Worm (Caenorhabditis elegans) whole organism, late embryonic: ENCODE data around the gene srh-45.

Experiments used
- C38D4.7 ChIP-seq: fragments of 200-800 bp; sonication (Bioruptor generic); optimal IDR thresholded peaks from 2 replicates; lab custom pipeline; 2018; ENCODE audit warnings: mild to moderate bottlenecking, missing genetic modification characterization, moderate library complexity, missing compliant biosample characterization
- F13H6.1 ChIP-seq: sonication (generic microtip); optimal IDR thresholded peaks from 2 replicates; lab custom pipeline; 2016; ENCODE audit warnings: missing genetic modification characterization, missing compliant biosample characterization
- K02D7.2 ChIP-seq: sonication (generic microtip); optimal IDR thresholded peaks from 2 replicates; lab custom pipeline; 2017; ENCODE audit warnings: mild to moderate bottlenecking, missing genetic modification characterization, missing compliant biosample characterization
- K09A11.1 ChIP-seq: sonication (generic microtip); optimal IDR thresholded peaks from 2 replicates; lab custom pipeline; 2017; ENCODE audit warnings: antibody characterized with exemption, mild to moderate bottlenecking, missing genetic modification characterization, missing compliant biosample characterization; ENCODE audit not compliant: insufficient read depth
- T23F11.4 ChIP-seq: fragments of 200-800 bp; sonication (Bioruptor generic); optimal IDR thresholded peaks from 2 replicates; lab custom pipeline; 2018; ENCODE audit warnings: mild to moderate bottlenecking, missing genetic modification characterization, missing compliant biosample characterization
- ceh-14 ChIP-seq: sonication (generic microtip); optimal IDR thresholded peaks from 2 replicates; lab custom pipeline; 2016; ENCODE audit warnings: missing genotype, missing genetic modification characterization, missing compliant biosample characterization
- ceh-22 ChIP-seq: sonication (generic microtip); optimal IDR thresholded peaks from 2 replicates; lab custom pipeline; 2017; ENCODE audit warnings: missing biosample characterization, missing genetic modification characterization
- ceh-24 ChIP-seq: sonication (generic microtip); optimal IDR thresholded peaks from 2 replicates; lab custom pipeline; 2016; ENCODE audit warnings: mild to moderate bottlenecking, missing genetic modification characterization, missing compliant biosample characterization
- ceh-31 ChIP-seq: sonication (generic microtip); optimal IDR thresholded peaks from 2 replicates; lab custom pipeline; 2016; ENCODE audit warnings: missing genetic modification characterization, missing compliant biosample characterization
- ceh-34 ChIP-seq: sonication (generic microtip); optimal IDR thresholded peaks from 2 replicates; lab custom pipeline; 2016; ENCODE audit warnings: mild to moderate bottlenecking, missing genetic modification characterization, missing compliant biosample characterization
- ceh-45 ChIP-seq: fragments of 200-800 bp; sonication (Bioruptor generic); IDR thresholded peaks from 2 replicates; pipeline ENCODE4 v1.3.6; 2022; ENCODE audit warnings: missing genetic modification reagents, missing genetic modification characterization, missing compliant biosample characterization
- ceh-48 ChIP-seq: sonication (generic microtip); optimal IDR thresholded peaks from 2 replicates; lab custom pipeline; 2016; ENCODE audit warnings: missing genetic modification characterization, inconsistent platforms, missing compliant biosample characterization
- ceh-6 ChIP-seq: fragments of 200-800 bp; sonication (Bioruptor generic); optimal IDR thresholded peaks from 2 replicates; lab custom pipeline; 2018; ENCODE audit warnings: mild to moderate bottlenecking, missing genetic modification characterization, missing compliant biosample characterization
- ceh-9 ChIP-seq: sonication (generic microtip); optimal IDR thresholded peaks from 2 replicates; lab custom pipeline; 2016; ENCODE audit warnings: mild to moderate bottlenecking, missing genetic modification characterization, inconsistent platforms, missing compliant biosample characterization
- dve-1 ChIP-seq: sonication (generic microtip); optimal IDR thresholded peaks from 2 replicates; lab custom pipeline; 2017; ENCODE audit warnings: antibody characterized with exemption, mild to moderate bottlenecking, missing genetic modification characterization, missing compliant biosample characterization
- ets-4 ChIP-seq: sonication (generic microtip); optimal IDR thresholded peaks from 2 replicates; lab custom pipeline; 2016; ENCODE audit warnings: missing genetic modification characterization, missing compliant biosample characterization
- gmeb-2 ChIP-seq: sonication (generic microtip); optimal IDR thresholded peaks from 2 replicates; lab custom pipeline; 2016; ENCODE audit warnings: missing genetic modification characterization, inconsistent platforms, missing compliant biosample characterization
- hlh-13 ChIP-seq: fragments of 200-800 bp; sonication (Bioruptor generic); optimal IDR thresholded peaks from 2 replicates; lab custom pipeline; 2018; ENCODE audit warnings: mild to moderate bottlenecking, missing genetic modification characterization, missing compliant biosample characterization
- hlh-15 ChIP-seq: sonication (generic microtip); optimal IDR thresholded peaks from 2 replicates; lab custom pipeline; 2016; ENCODE audit warnings: missing genetic modification characterization, missing compliant biosample characterization
- hlh-30 ChIP-seq: sonication (generic microtip); optimal IDR thresholded peaks from 2 replicates; lab custom pipeline; 2017; ENCODE audit warnings: antibody characterized with exemption, missing genetic modification characterization, missing compliant biosample characterization; ENCODE audit not compliant: insufficient read depth
- mec-3 ChIP-seq: sonication (generic microtip); optimal IDR thresholded peaks from 2 replicates; lab custom pipeline; 2016; ENCODE audit warnings: borderline replicate concordance, missing genetic modification characterization, missing compliant biosample characterization
- nfya-1 ChIP-seq: sonication (generic microtip); optimal IDR thresholded peaks from 2 replicates; lab custom pipeline; 2017; ENCODE audit warnings: missing genetic modification characterization, mild to moderate bottlenecking, missing compliant biosample characterization, antibody characterized with exemption, moderate library complexity
- pag-3 ChIP-seq: sonication (generic microtip); optimal IDR thresholded peaks from 2 replicates; lab custom pipeline; 2016; ENCODE audit warnings: missing compliant biosample characterization, missing genetic modification characterization, borderline replicate concordance
- pha-2 ChIP-seq: sonication (generic microtip); optimal IDR thresholded peaks from 2 replicates; lab custom pipeline; 2017; ENCODE audit warnings: mild to moderate bottlenecking, missing genetic modification characterization, missing compliant biosample characterization
- pha-4 ChIP-seq: fragments of 150-350 bp; optimal IDR thresholded peaks from 2 replicates; lab custom pipeline; 2018; ENCODE audit warnings: missing biosample characterization, missing genetic modification reagents, missing genetic modification characterization
- pqm-1 ChIP-seq: sonication (generic microtip); optimal IDR thresholded peaks from 2 replicates; lab custom pipeline; 2016; ENCODE audit warnings: missing genetic modification characterization, missing compliant biosample characterization
- ref-2 ChIP-seq: sonication (generic microtip); optimal IDR thresholded peaks from 2 replicates; lab custom pipeline; 2016; ENCODE audit warnings: missing genetic modification characterization, missing compliant biosample characterization
- rnt-1 ChIP-seq: sonication (generic microtip); optimal IDR thresholded peaks from 2 replicates; lab custom pipeline; 2016; ENCODE audit warnings: missing genetic modification characterization, missing compliant biosample characterization
- sdc-2 ChIP-seq: sonication (generic microtip); optimal IDR thresholded peaks from 2 replicates; lab custom pipeline; 2016; ENCODE audit warnings: missing genotype, missing genetic modification characterization, missing compliant biosample characterization
- sox-2 ChIP-seq: fragments of 200-800 bp; sonication (Bioruptor generic); IDR thresholded peaks from 2 replicates; pipeline ENCODE4 v1.3.6; 2022; ENCODE audit warnings: missing genetic modification reagents, missing genetic modification characterization, missing compliant biosample characterization
- sox-4 ChIP-seq: sonication (generic microtip); optimal IDR thresholded peaks from 2 replicates; lab custom pipeline; 2017; ENCODE audit warnings: mild to moderate bottlenecking, missing genetic modification characterization, inconsistent platforms, missing compliant biosample characterization
- syd-9 ChIP-seq: sonication (generic microtip); optimal IDR thresholded peaks from 2 replicates; lab custom pipeline; 2016; ENCODE audit warnings: mild to moderate bottlenecking, missing genetic modification characterization, moderate library complexity, missing compliant biosample characterization
- tbx-2 ChIP-seq: sonication (generic microtip); optimal IDR thresholded peaks from 2 replicates; lab custom pipeline; 2016; ENCODE audit warnings: missing genetic modification characterization, missing compliant biosample characterization
- tbx-7 ChIP-seq: sonication (generic microtip); optimal IDR thresholded peaks from 2 replicates; lab custom pipeline; 2016; ENCODE audit warnings: missing genotype, missing genetic modification characterization, missing compliant biosample characterization
- ttx-3 ChIP-seq: sonication (generic microtip); optimal IDR thresholded peaks from 2 replicates; lab custom pipeline; 2016; ENCODE audit warnings: missing genetic modification reagents, missing genetic modification characterization, missing compliant biosample characterization
- unc-42 ChIP-seq: sonication (generic microtip); optimal IDR thresholded peaks from 2 replicates; lab custom pipeline; 2016; ENCODE audit warnings: missing genotype, missing genetic modification characterization, missing compliant biosample characterization
- unc-55 ChIP-seq: sonication (generic microtip); optimal IDR thresholded peaks from 2 replicates; lab custom pipeline; 2017; ENCODE audit warnings: missing biosample characterization, missing genetic modification reagents, missing genetic modification characterization
- zip-5 ChIP-seq: sonication (generic microtip); optimal IDR thresholded peaks from 2 replicates; lab custom pipeline; 2016; ENCODE audit warnings: missing genetic modification characterization, missing compliant biosample characterization
- ztf-16 ChIP-seq: sonication (generic microtip); optimal IDR thresholded peaks from 2 replicates; lab custom pipeline; 2017; ENCODE audit warnings: missing genetic modification characterization, missing compliant biosample characterization

Gene srh-45

DNA sequence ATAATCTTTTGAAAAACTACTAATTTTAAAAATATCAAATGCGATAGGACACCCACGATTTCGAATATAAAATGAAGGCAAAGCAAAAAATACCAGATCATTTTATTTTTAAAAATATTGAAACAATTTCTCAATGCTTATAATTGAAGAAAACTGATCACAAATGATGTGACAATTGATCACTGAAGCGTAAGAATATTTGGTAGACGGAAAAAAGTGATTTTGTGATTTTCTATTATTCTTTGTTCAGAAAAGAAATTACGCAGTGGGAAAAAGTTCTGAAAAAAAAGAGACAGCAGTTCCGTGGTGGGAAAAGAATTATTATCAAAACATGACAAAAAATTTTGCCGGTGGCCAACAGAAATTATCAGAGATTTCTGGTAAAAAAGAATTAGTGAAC is 6.1 kb downstream of the srh-45 start, which contains the start of gene T03F7.5:
TSS of gene T03F7.5 (minus strand) at position 101 of the 400 bp plus-strand sequence.
- TF ChIP-seq hlh-13 (GFP tag; lab: Kevin White, UChicago) = no peak
- TF ChIP-seq ceh-14 (tag; lab: Kevin White, UChicago) = no peak
- TF ChIP-seq T23F11.4 (GFP tag; lab: Kevin White, UChicago) = no peak
- TF ChIP-seq pha-2 (tag; lab: Kevin White, UChicago) = no peak
- TF ChIP-seq K09A11.1 (tag; lab: Kevin White, UChicago) = no peak
- no peak for TF ChIP-seq sox-4 (tag; lab: Kevin White, UChicago)
- no peak for TF ChIP-seq ets-4 (tag; lab: Kevin White, UChicago)
- TF ChIP-seq K02D7.2 (tag; lab: Kevin White, UChicago) = no peak
- TF ChIP-seq ceh-22 (tag; lab: Kevin White, UChicago) = no peak
- no peak for TF ChIP-seq sox-2 (GFP tag; lab: Robert Waterston, UW)
- no peak for TF ChIP-seq zip-5
- TF ChIP-seq ceh-31 (tag; lab: Kevin White, UChicago) = no peak
- TF ChIP-seq F13H6.1 (tag; lab: Kevin White, UChicago) = no peak
- no peak for TF ChIP-seq dve-1 (tag; lab: Kevin White, UChicago)
- no peak for TF ChIP-seq sdc-2 (tag; lab: Kevin White, UChicago)
- no peak for TF ChIP-seq rnt-1 (tag; lab: Kevin White, UChicago)
- TF ChIP-seq ceh-9 (tag; lab: Kevin White, UChicago) = no peak

DNA sequence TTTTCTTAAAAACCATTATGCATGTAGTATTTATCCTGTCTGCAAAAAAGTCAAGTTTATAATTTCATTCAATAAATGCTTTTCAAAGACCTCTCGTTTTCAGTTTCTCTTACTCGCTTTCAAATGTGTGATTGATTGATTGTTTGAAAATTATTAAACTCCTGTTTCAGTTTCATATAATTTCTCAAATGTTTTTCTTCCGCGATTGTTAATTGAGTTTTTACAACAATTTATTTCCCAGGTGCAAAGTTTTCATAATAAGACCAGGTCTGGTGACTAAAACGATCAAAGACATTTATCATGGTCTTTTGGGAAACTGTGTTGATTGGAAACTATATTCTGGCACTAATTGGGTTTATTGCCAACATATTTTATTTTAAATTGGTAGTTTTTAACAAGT is 10.4 kb downstream of the srh-45 start, which contains the start of gene T03F7.6:
TSS of gene T03F7.6 (plus strand) at position 301 of the 400 bp plus-strand sequence.
- TF ChIP-seq rnt-1 (tag; lab: Kevin White, UChicago) (no peak), tbx-2 (tag; lab: Kevin White, UChicago) (no peak), ceh-9 (tag; lab: Kevin White, UChicago) (no peak), ceh-24 (tag; lab: Kevin White, UChicago) (no peak), ceh-14 (tag; lab: Kevin White, UChicago) (no peak), nfya-1 (tag; lab: Kevin White, UChicago) (no peak)
- TF ChIP-seq, all 69 proteins: peak for 0

DNA sequence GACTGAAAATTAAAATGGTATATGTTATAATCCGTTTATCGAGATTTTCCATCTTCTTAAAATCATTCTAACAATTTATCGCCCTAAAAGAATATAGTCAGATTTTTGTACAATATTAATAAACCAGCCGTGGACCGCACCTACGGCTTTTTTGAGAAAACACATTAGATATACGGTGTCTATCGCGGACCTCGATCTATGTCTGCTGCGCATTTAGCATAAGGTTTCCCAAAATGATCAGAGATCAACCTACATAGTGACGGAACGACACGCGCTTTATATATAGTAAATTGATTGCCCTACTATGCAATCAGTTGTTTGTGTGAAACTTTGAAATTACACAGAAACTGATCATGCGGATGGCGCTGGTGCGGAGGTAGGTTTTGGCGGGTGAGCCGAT is 12.1 kb downstream of the srh-45 start:
- no peak for TF ChIP-seq ceh-34 (tag; lab: Kevin White, UChicago)
- no peak for TF ChIP-seq pha-4 (tag; lab: Kevin White, UChicago)
- TF ChIP-seq hlh-15 (tag; lab: Kevin White, UChicago) = no peak
- TF ChIP-seq pqm-1 (tag; lab: Kevin White, UChicago) = no peak
- TF ChIP-seq ceh-6 (GFP tag; lab: Kevin White, UChicago) = no peak
- TF ChIP-seq pha-2 (tag; lab: Kevin White, UChicago) = no peak
- TF ChIP-seq sdc-2 (tag; lab: Kevin White, UChicago) = no peak
- no peak for TF ChIP-seq unc-55
- no peak for TF ChIP-seq K09A11.1 (tag; lab: Kevin White, UChicago)

DNA sequence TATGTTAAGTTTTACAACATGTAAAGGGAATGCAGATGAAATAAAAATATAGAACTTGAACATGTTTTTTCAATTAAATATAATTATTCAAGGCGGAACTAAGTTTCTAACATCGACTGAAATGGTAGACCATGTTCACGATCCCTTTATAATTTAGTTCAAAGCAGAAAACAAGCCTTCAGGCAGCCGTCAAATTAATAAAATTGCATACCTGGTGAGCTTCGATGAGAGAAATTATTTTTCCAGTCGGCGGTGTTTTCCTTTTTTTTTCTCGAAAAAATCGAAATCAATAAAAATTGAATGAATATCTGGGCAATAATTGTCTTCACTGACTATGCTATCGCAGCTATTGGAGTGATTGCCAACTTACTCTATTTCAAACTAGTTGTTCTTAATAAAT is 13.9 kb downstream of the srh-45 start, which contains the start of gene C03E10.1:
TSS of gene C03E10.1 (plus strand) at position 301 of the 400 bp plus-strand sequence.
- TF ChIP-seq unc-42 (tag; lab: Kevin White, UChicago) (no peak), pha-2 (tag; lab: Kevin White, UChicago) (no peak), gmeb-2 (no peak), C38D4.7 (GFP tag; lab: Kevin White, UChicago) (no peak), tbx-7 (tag; lab: Kevin White, UChicago) (no peak), ztf-16 (tag; lab: Kevin White, UChicago) (no peak), ceh-48 (tag; lab: Kevin White, UChicago) (no peak), ref-2 (tag; lab: Kevin White, UChicago) (no peak), syd-9 (tag; lab: Kevin White, UChicago) (no peak), ceh-45 (GFP tag; lab: Robert Waterston, UW) (no peak), ttx-3 (tag; lab: Kevin White, UChicago) (no peak), K02D7.2 (tag; lab: Kevin White, UChicago) (no peak), ceh-34 (tag; lab: Kevin White, UChicago) (no peak), K09A11.1 (tag; lab: Kevin White, UChicago) (no peak), mec-3 (tag; lab: Kevin White, UChicago) (no peak), pag-3 (tag; lab: Kevin White, UChicago) (no peak), hlh-30 (tag; lab: Kevin White, UChicago) (no peak)
